Fruit fly (Drosophila melanogaster) whole organism, prepupa: ENCODE data around the gene rdgB.
A peak's percentile ranks its signal among the peaks of the same experiment; 100 is the strongest.

Experiments used
- CG10631 ChIP-seq: fragments of 200-800 bp; sonication (Bioruptor generic); optimal IDR thresholded peaks from 2 replicates; lab custom pipeline; 2016; ENCODE audit warnings: missing biosample characterization, missing genetic modification characterization
- CG10669 ChIP-seq: fragments of 200-800 bp; sonication (Bioruptor generic); optimal IDR thresholded peaks from 3 replicates; lab custom pipeline; 2018; ENCODE audit warnings: missing biosample characterization, mild to moderate bottlenecking, missing genetic modification characterization, moderate library complexity
- CG11294 ChIP-seq: fragments of 200-800 bp; sonication (Bioruptor generic); IDR thresholded peaks from 2 replicates; pipeline ENCODE4 v1.3.6; 2022; ENCODE audit warnings: missing biosample characterization, missing genetic modification characterization
- CG11902 ChIP-seq: fragments of 200-800 bp; sonication (Bioruptor generic); optimal IDR thresholded peaks from 3 replicates; lab custom pipeline; 2016; ENCODE audit warnings: missing biosample characterization, missing genetic modification characterization
- CG15336 ChIP-seq: fragments of 200-800 bp; sonication (Bioruptor generic); IDR thresholded peaks from 2 replicates; pipeline ENCODE4 v1.3.6; 2022; ENCODE audit warnings: missing biosample characterization, missing genetic modification characterization
- CG3032 ChIP-seq: fragments of 200-800 bp; optimal IDR thresholded peaks from 2 replicates; lab custom pipeline; 2019; ENCODE audit warnings: missing biosample characterization, mild to moderate bottlenecking, missing genetic modification characterization, moderate library complexity
- CG31627 ChIP-seq: fragments of 200-800 bp; sonication (Bioruptor generic); optimal IDR thresholded peaks from 3 replicates; lab custom pipeline; 2016; ENCODE audit warnings: missing biosample characterization, missing genetic modification characterization
- CG32006 ChIP-seq: fragments of 200-800 bp; sonication (Bioruptor generic); optimal IDR thresholded peaks from 3 replicates; lab custom pipeline; 2017; ENCODE audit warnings: missing biosample characterization, mild to moderate bottlenecking, missing genetic modification characterization
- CG34406 ChIP-seq: fragments of 200-800 bp; sonication (Bioruptor generic); optimal IDR thresholded peaks from 3 replicates; lab custom pipeline; 2016; ENCODE audit warnings: missing biosample characterization, missing genetic modification characterization
- CG3919 ChIP-seq: fragments of 200-800 bp; sonication (Bioruptor generic); optimal IDR thresholded peaks from 3 replicates; lab custom pipeline; 2016; ENCODE audit warnings: missing biosample characterization, missing genetic modification characterization
- CG4318 ChIP-seq: fragments of 200-800 bp; sonication (Bioruptor generic); optimal IDR thresholded peaks from 3 replicates; lab custom pipeline; 2017; ENCODE audit warnings: missing biosample characterization, mild to moderate bottlenecking, missing genetic modification characterization
- CG6163 ChIP-seq: fragments of 200-800 bp; sonication (Bioruptor generic); IDR thresholded peaks from 3 replicates; pipeline ENCODE4 v1.3.6; 2022; ENCODE audit warnings: missing biosample characterization, missing genetic modification characterization
- CG6276 ChIP-seq: fragments of 200-800 bp; sonication (Bioruptor generic); optimal IDR thresholded peaks from 2 replicates; lab custom pipeline; 2017; ENCODE audit warnings: missing biosample characterization, mild to moderate bottlenecking, missing genetic modification characterization
- CG6792 ChIP-seq: fragments of 200-800 bp; sonication (Bioruptor generic); optimal IDR thresholded peaks from 3 replicates; lab custom pipeline; 2016; ENCODE audit warnings: missing biosample characterization, missing genetic modification characterization
- CG6808 ChIP-seq: fragments of 200-800 bp; sonication (Bioruptor generic); optimal IDR thresholded peaks from 3 replicates; lab custom pipeline; 2017; ENCODE audit warnings: missing biosample characterization, missing genetic modification characterization, mild to moderate bottlenecking, moderate library complexity, missing genetic modification reagents
- CG6854 ChIP-seq: fragments of 200-800 bp; sonication (Bioruptor generic); optimal IDR thresholded peaks from 2 replicates; lab custom pipeline; 2017; ENCODE audit warnings: missing biosample characterization, mild to moderate bottlenecking, missing genetic modification characterization
- CG8119 ChIP-seq: fragments of 200-800 bp; sonication (Bioruptor generic); IDR thresholded peaks from 3 replicates; pipeline ENCODE4 v1.3.6; 2022; ENCODE audit warnings: missing biosample characterization, missing genetic modification characterization
- CG8632 ChIP-seq: fragments of 200-800 bp; sonication (Bioruptor generic); optimal IDR thresholded peaks from 3 replicates; lab custom pipeline; 2016; ENCODE audit warnings: missing biosample characterization, missing genetic modification characterization
- CG9139 ChIP-seq: fragments of 200-800 bp; sonication (Bioruptor generic); optimal IDR thresholded peaks from 3 replicates; lab custom pipeline; 2017; ENCODE audit warnings: missing biosample characterization, mild to moderate bottlenecking, missing genetic modification characterization
- Eip75B ChIP-seq: fragments of 200-800 bp; sonication (Bioruptor generic); optimal IDR thresholded peaks from 3 replicates; lab custom pipeline; 2016; ENCODE audit warnings: missing biosample characterization, missing genetic modification characterization
- Eip78C ChIP-seq: fragments of 200-800 bp; sonication (Bioruptor generic); peaks from one replicate; lab custom pipeline; 2016; ENCODE audit warnings: missing biosample characterization, missing genetic modification characterization
- Eip93F ChIP-seq: fragments of 200-800 bp; sonication (Bioruptor generic); optimal IDR thresholded peaks from 2 replicates; lab custom pipeline; 2016; ENCODE audit warnings: missing biosample characterization, mild to moderate bottlenecking, missing genetic modification characterization
- Ets96B ChIP-seq: fragments of 200-800 bp; optimal IDR thresholded peaks from 2 replicates; lab custom pipeline; 2019; ENCODE audit warnings: missing biosample characterization, mild to moderate bottlenecking, missing genetic modification characterization, moderate library complexity
- Gug ChIP-seq: fragments of 200-800 bp; sonication (Bioruptor generic); IDR thresholded peaks from 2 replicates; pipeline ENCODE4 v1.3.6; 2022; ENCODE audit warnings: missing biosample characterization, missing genetic modification characterization
- Hr38 ChIP-seq: sonication (Bioruptor generic); optimal IDR thresholded peaks from 2 replicates; lab custom pipeline; 2016; ENCODE audit warnings: missing biosample characterization, missing genetic modification characterization
- Hr39 ChIP-seq: fragments of 200-800 bp; sonication (Bioruptor generic); optimal IDR thresholded peaks from 2 replicates; lab custom pipeline; 2016; ENCODE audit warnings: missing biosample characterization, missing genetic modification characterization
- Lpt ChIP-seq: fragments of 200-800 bp; sonication (Bioruptor generic); optimal IDR thresholded peaks from 3 replicates; lab custom pipeline; 2016; ENCODE audit warnings: missing biosample characterization, missing genetic modification characterization
- Met ChIP-seq: fragments of 200-800 bp; sonication (Bioruptor generic); optimal IDR thresholded peaks from 3 replicates; lab custom pipeline; 2016; ENCODE audit warnings: missing biosample characterization, missing genetic modification characterization
- OdsH ChIP-seq: fragments of 200-800 bp; sonication (Bioruptor generic); optimal IDR thresholded peaks from 3 replicates; lab custom pipeline; 2016; ENCODE audit warnings: missing biosample characterization, missing genetic modification characterization
- Smox ChIP-seq: fragments of 200-800 bp; sonication (Bioruptor generic); optimal IDR thresholded peaks from 3 replicates; lab custom pipeline; 2016; ENCODE audit warnings: missing biosample characterization, missing genetic modification characterization
- Sox102F ChIP-seq: fragments of 200-800 bp; sonication (Bioruptor generic); optimal IDR thresholded peaks from 2 replicates; lab custom pipeline; 2016; ENCODE audit warnings: missing biosample characterization, mild to moderate bottlenecking, missing genetic modification characterization
- Sox15 ChIP-seq: fragments of 200-800 bp; sonication (Bioruptor generic); optimal IDR thresholded peaks from 3 replicates; lab custom pipeline; 2016; ENCODE audit warnings: missing biosample characterization, missing genetic modification characterization
- achi ChIP-seq: fragments of 200-800 bp; sonication (Bioruptor generic); optimal IDR thresholded peaks from 3 replicates; lab custom pipeline; 2016; ENCODE audit warnings: missing biosample characterization, missing genetic modification characterization
- acj6 ChIP-seq: fragments of 200-800 bp; sonication (Bioruptor generic); optimal IDR thresholded peaks from 3 replicates; lab custom pipeline; 2016; ENCODE audit warnings: missing biosample characterization, missing genetic modification characterization
- dac ChIP-seq: fragments of 200-800 bp; sonication (Bioruptor generic); optimal IDR thresholded peaks from 2 replicates; lab custom pipeline; 2017; ENCODE audit warnings: missing biosample characterization, mild to moderate bottlenecking, missing genetic modification characterization
- dsx ChIP-seq: fragments of 200-800 bp; optimal IDR thresholded peaks from 3 replicates; lab custom pipeline; 2019; ENCODE audit warnings: missing biosample characterization, mild to moderate bottlenecking, missing genetic modification characterization, moderate library complexity; ENCODE audit not compliant: poor library complexity, severe bottlenecking
- eg ChIP-seq: fragments of 200-800 bp; sonication (Bioruptor generic); IDR thresholded peaks from 3 replicates; pipeline ENCODE4 v1.3.6; 2022; ENCODE audit warnings: missing biosample characterization, missing genetic modification characterization
- esn ChIP-seq: fragments of 200-800 bp; sonication (Bioruptor generic); optimal IDR thresholded peaks from 2 replicates; lab custom pipeline; 2016; ENCODE audit warnings: missing biosample characterization, mild to moderate bottlenecking, missing genetic modification characterization, moderate library complexity
- fd59A ChIP-seq: fragments of 200-800 bp; sonication (Bioruptor generic); optimal IDR thresholded peaks from 2 replicates; lab custom pipeline; 2017; ENCODE audit warnings: missing biosample characterization, mild to moderate bottlenecking, missing genetic modification characterization, missing genetic modification reagents
- fkh ChIP-seq: fragments of 200-800 bp; sonication (Bioruptor generic); optimal IDR thresholded peaks from 3 replicates; lab custom pipeline; 2017; ENCODE audit warnings: missing biosample characterization, mild to moderate bottlenecking, missing genetic modification characterization, moderate library complexity
- lz ChIP-seq: fragments of 200-800 bp; sonication (Bioruptor generic); optimal IDR thresholded peaks from 3 replicates; lab custom pipeline; 2016; ENCODE audit warnings: missing biosample characterization, missing genetic modification characterization
- net ChIP-seq: fragments of 200-800 bp; sonication (Bioruptor generic); optimal IDR thresholded peaks from 3 replicates; lab custom pipeline; 2016; ENCODE audit warnings: missing biosample characterization, missing genetic modification characterization
- pdm3 ChIP-seq: fragments of 200-800 bp; sonication (Bioruptor generic); optimal IDR thresholded peaks from 3 replicates; lab custom pipeline; 2016; ENCODE audit warnings: missing biosample characterization, missing genetic modification characterization
- salr ChIP-seq, 2 experiments: fragments of 200-800 bp; sonication (Bioruptor generic); optimal IDR thresholded peaks; 3 replicates each; lab custom pipeline; 2016 to 2018; ENCODE audit warnings: missing biosample characterization in 2 of 2, missing genetic modification characterization in 2 of 2, mild to moderate bottlenecking in 1 of 2
- spab ChIP-seq: fragments of 200-800 bp; sonication (Bioruptor generic); optimal IDR thresholded peaks from 2 replicates; lab custom pipeline; 2017; ENCODE audit warnings: missing biosample characterization, mild to moderate bottlenecking, missing genetic modification characterization, missing genetic modification reagents
- ss ChIP-seq, 2 experiments: fragments of 200-800 bp; sonication (Bioruptor generic); optimal IDR thresholded peaks; 2 replicates in 1 of 2; 3 replicates in 1 of 2; lab custom pipeline; 2017 to 2018; ENCODE audit warnings: mild to moderate bottlenecking in 2 of 2, missing biosample characterization in 2 of 2, missing genetic modification characterization in 2 of 2, moderate library complexity in 1 of 2
- svp ChIP-seq: fragments of 200-800 bp; sonication (Bioruptor generic); peaks from one replicate; lab custom pipeline; 2016; ENCODE audit warnings: missing biosample characterization, missing genetic modification characterization
- topi ChIP-seq: fragments of 200-800 bp; sonication (Bioruptor generic); optimal IDR thresholded peaks from 3 replicates; lab custom pipeline; 2016; ENCODE audit warnings: missing biosample characterization, missing genetic modification characterization
- vri ChIP-seq: fragments of 200-800 bp; sonication (Bioruptor generic); optimal IDR thresholded peaks from 3 replicates; lab custom pipeline; 2016; ENCODE audit warnings: missing biosample characterization, mild to moderate bottlenecking, missing genetic modification characterization

The rdgB gene

dm6 chrX:13754476-13754875, 8.1 kb upstream of the rdgB start (continued):
- TF ChIP-seq Eip93F (GFP tag; lab: Kevin White, UChicago), result no peak
- peak; percentile 34 for TF ChIP-seq lz (GFP tag; lab: Kevin White, UChicago)
- peak; percentile 1 for TF ChIP-seq CG10631 (GFP tag; lab: Kevin White, UChicago)
- TF ChIP-seq CG8119 (GFP tag; lab: Robert Waterston, UW), result peak; percentile 73
- TF ChIP-seq ss (GFP tag; optimal IDR thresholded peaks at IDR 0.05; lab: Kevin White, UChicago), result peak in 1 of 2 experiments; percentile 25
- peak; percentile 26 for TF ChIP-seq CG4318 (GFP tag; lab: Kevin White, UChicago)
- peak; percentile 34 for TF ChIP-seq net (GFP tag; lab: Kevin White, UChicago)
- peak; percentile 36 for TF ChIP-seq CG6792 (GFP tag; lab: Kevin White, UChicago)

dm6 chrX:13755152-13755557, 7.4 kb upstream of the rdgB start, which contains the start of gene Pdcd4:
TSS of gene Pdcd4 (minus strand) at chrX:13755406.
- TF ChIP-seq Smox (no peak), fd59A (no peak), CG6163 (GFP tag; lab: Robert Waterston, UW) (peak; percentile 67), CG6792 (GFP tag; lab: Kevin White, UChicago) (no peak), Hr39 (GFP tag; lab: Kevin White, UChicago) (no peak), Hr38 (GFP tag; lab: Kevin White, UChicago) (no peak), CG6276 (peak; percentile 16), topi (peak; percentile 22), net (GFP tag; lab: Kevin White, UChicago) (peak; percentile 18), dac (GFP tag; lab: Kevin White, UChicago) (no peak), CG10669 (peak; percentile 64), CG4318 (GFP tag; lab: Kevin White, UChicago) (no peak), spab (peak; percentile 7), CG6854 (GFP tag; lab: Kevin White, UChicago) (peak; percentile 14), Sox15 (no peak), OdsH (GFP tag; lab: Kevin White, UChicago) (no peak), esn (peak; percentile 5), CG31627 (GFP tag; lab: Kevin White, UChicago) (no peak), ss (GFP tag; optimal IDR thresholded peaks at IDR 0.05; lab: Kevin White, UChicago) (peak; percentile 85), fkh (peak; percentile 15), CG32006 (GFP tag; lab: Kevin White, UChicago) (peak; percentile 32), CG15336 (GFP tag; lab: Robert Waterston, UW) (peak; percentile 36; the same call in 1 of the 2 replicates), achi (no peak), Ets96B (tag; lab: Kevin White, UChicago) (peak; percentile 71), Sox102F (GFP tag; lab: Kevin White, UChicago) (peak; percentile 29), lz (GFP tag; lab: Kevin White, UChicago) (peak; percentile 22), acj6 (GFP tag; lab: Kevin White, UChicago) (no peak), CG3919 (GFP tag; lab: Kevin White, UChicago) (no peak), Lpt (GFP tag; lab: Kevin White, UChicago) (no peak), eg (GFP tag; lab: Robert Waterston, UW) (peak; percentile 75), Gug (no peak), Met (GFP tag; lab: Kevin White, UChicago) (no peak), salr (GFP tag; optimal IDR thresholded peaks at IDR 0.05; lab: Kevin White, UChicago) (peak in 1 of 2 experiments; percentile 44), svp (GFP tag; lab: Kevin White, UChicago) (no peak), CG6808 (GFP tag; lab: Kevin White, UChicago) (peak; percentile 54), CG9139 (GFP tag; lab: Kevin White, UChicago) (peak; percentile 69), dsx (GFP tag; lab: Kevin White, UChicago) (peak; percentile 76), CG11294 (GFP tag; lab: Robert Waterston, UW) (no peak), pdm3 (peak; percentile 52), Eip75B (GFP tag; lab: Kevin White, UChicago) (peak; percentile 51), CG8632 (GFP tag; lab: Kevin White, UChicago) (no peak), CG3032 (tag; lab: Kevin White, UChicago) (peak; percentile 52), vri (GFP tag; lab: Kevin White, UChicago) (peak; percentile 2), Eip78C (peak; percentile 36), CG11902 (GFP tag; lab: Kevin White, UChicago) (no peak), CG34406 (GFP tag; lab: Kevin White, UChicago) (peak; percentile 7), CG10631 (GFP tag; lab: Kevin White, UChicago) (no peak)
